Fruit fly (Drosophila melanogaster): ENCODE data around the gene Alg13.
A peak's percentile ranks its signal among the peaks of the same experiment; 100 is the strongest.

The Alg13 gene

DNA sequence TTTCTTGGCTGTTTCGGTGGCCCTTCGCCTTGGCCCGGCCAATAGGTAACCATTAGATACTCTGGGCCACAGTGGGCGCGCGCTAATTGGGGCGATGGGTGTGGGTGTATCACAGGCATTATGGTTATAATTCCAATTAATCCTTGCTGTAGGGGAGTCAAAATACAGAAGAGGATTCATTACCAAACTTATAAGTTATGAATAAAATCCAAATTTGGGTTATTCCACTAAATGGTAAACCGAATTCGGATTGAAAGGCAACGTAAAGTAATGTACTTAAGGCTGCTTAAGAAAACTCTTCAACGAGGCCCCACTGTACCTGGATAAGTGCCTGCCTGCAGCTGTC is 48.7 kb downstream of the Alg13 start (continued):
- TF ChIP-seq inv (GFP tag; IDR thresholded peaks at IDR 0.05; ENCODE audit: partially characterized antibody) (no peak), CG12155 (GFP tag; optimal IDR thresholded peaks at IDR 0.05) (no peak), Doc3 (GFP tag; IDR thresholded peaks at IDR 0.05; ENCODE audit: partially characterized antibody) (no peak), Dip2 (GFP tag; IDR thresholded peaks at IDR 0.05) (no peak), esg (GFP tag; conservative IDR thresholded peaks at IDR 0.05) (no peak), trem (tag; optimal IDR thresholded peaks at IDR 0.05) (peak; percentile 15), CG32772 (GFP tag; IDR thresholded peaks at IDR 0.05) (peak; percentile 55; the same call in 1 of the 2 replicates), CG9932 (GFP tag; IDR thresholded peaks at IDR 0.05) (no peak), rib (GFP tag; IDR thresholded peaks at IDR 0.05) (no peak), croc (GFP tag; conservative IDR thresholded peaks at IDR 0.05) (no peak; the same call in 2 of the 3 replicates), CG11723 (GFP tag; optimal IDR thresholded peaks at IDR 0.05) (no peak), prd (optimal IDR thresholded peaks at IDR 0.05) (no peak), prd (GFP tag; IDR thresholded peaks at IDR 0.05) (peak; percentile 65; the same call in 1 of the 3 replicates), D (optimal IDR thresholded peaks at IDR 0.05) (no peak), D (GFP tag; optimal IDR thresholded peaks at IDR 0.05) (no peak), chif (GFP tag; optimal IDR thresholded peaks at IDR 0.05) (peak in 1 of 2 experiments; percentile 41), shn (GFP tag; optimal IDR thresholded peaks at IDR 0.05) (no peak), Hand (GFP tag; optimal IDR thresholded peaks at IDR 0.05) (no peak), lola (GFP tag; optimal IDR thresholded peaks at IDR 0.05) (no peak), vvl (GFP tag; IDR thresholded peaks at IDR 0.05) (peak; percentile 51), seq (GFP tag; IDR thresholded peaks at IDR 0.05) (no peak), CG30020 (tag; optimal IDR thresholded peaks at IDR 0.05) (no peak), sob (GFP tag; IDR thresholded peaks at IDR 0.05) (no peak), tna (GFP tag; IDR thresholded peaks at IDR 0.05; ENCODE audit: partially characterized antibody) (no peak), HmgZ (tag; optimal IDR thresholded peaks at IDR 0.05) (no peak), pros (GFP tag; optimal IDR thresholded peaks at IDR 0.05) (no peak), sr (GFP tag; IDR thresholded peaks at IDR 0.05) (peak; percentile 72; the same call in 2 of the 3 replicates), CG43689 (GFP tag; IDR thresholded peaks at IDR 0.05) (no peak), fd3F (GFP tag; optimal IDR thresholded peaks at IDR 0.05) (no peak), sens (GFP tag) (no peak), Hmr (GFP tag; optimal IDR thresholded peaks at IDR 0.05) (peak; percentile 14), Drgx (GFP tag; IDR thresholded peaks at IDR 0.05) (0 out of 2 replicates have a peak, but pooled peaks have one; percentile 30), Lpt (GFP tag; optimal IDR thresholded peaks at IDR 0.05) (no peak), Hr78 (GFP tag; optimal IDR thresholded peaks at IDR 0.05) (peak in 1 of 2 experiments; percentile 59), corto (GFP tag; optimal IDR thresholded peaks at IDR 0.05) (no peak), CG10147 (GFP tag; optimal IDR thresholded peaks at IDR 0.05) (peak; percentile 31), abd-A (tag; optimal IDR thresholded peaks at IDR 0.05) (peak; percentile 26), ttk (GFP tag; IDR thresholded peaks at IDR 0.05) (no peak), kah (GFP tag; optimal IDR thresholded peaks at IDR 0.05) (no peak), Atf3 (GFP tag; optimal IDR thresholded peaks at IDR 0.05) (no peak), CG4328 (GFP tag; optimal IDR thresholded peaks at IDR 0.05) (no peak), Dek (tag; optimal IDR thresholded peaks at IDR 0.05) (no peak), vnd (GFP tag; IDR thresholded peaks at IDR 0.05; ENCODE audit: partially characterized antibody) (no peak), CG18619 (GFP tag; optimal IDR thresholded peaks at IDR 0.05) (no peak), NC2α (GFP tag; optimal IDR thresholded peaks at IDR 0.05) (no peak), CTCF (GFP tag; optimal IDR thresholded peaks at IDR 0.05) (no peak), CG10959 (GFP tag; IDR thresholded peaks at IDR 0.05) (no peak), HmgD (GFP tag; optimal IDR thresholded peaks at IDR 0.05) (no peak), luna (GFP tag; optimal IDR thresholded peaks at IDR 0.05) (no peak), gt (GFP tag; IDR thresholded peaks at IDR 0.05) (no peak), CG1024 (GFP tag; IDR thresholded peaks at IDR 0.05) (no peak), Atf-2 (GFP tag; optimal IDR thresholded peaks at IDR 0.05) (no peak), tap (tag; optimal IDR thresholded peaks at IDR 0.05) (no peak)
